Fruit fly (Drosophila melanogaster) whole organism, prepupa: Measurements from ENCODE around the gene Ekar.
A peak's percentile ranks its signal among the peaks of the same experiment; 100 is the strongest.

Source experiments
- Blimp-1 ChIP-seq: fragments of 200-800 bp; sonication (Bioruptor generic); optimal IDR thresholded peaks from 3 replicates; lab custom pipeline; 2017; ENCODE audit warnings: missing biosample characterization, missing genetic modification characterization, mild to moderate bottlenecking, moderate library complexity, missing genetic modification reagents
- CG11294 ChIP-seq: fragments of 200-800 bp; sonication (Bioruptor generic); IDR thresholded peaks from 2 replicates; pipeline ENCODE4 v1.3.6; 2022; ENCODE audit warnings: missing biosample characterization, missing genetic modification characterization
- CG11762 ChIP-seq: fragments of 200-800 bp; sonication (Bioruptor generic); optimal IDR thresholded peaks from 3 replicates; lab custom pipeline; 2016; ENCODE audit warnings: missing biosample characterization, missing genetic modification characterization; ENCODE audit not compliant: insufficient read depth
- CG11902 ChIP-seq: fragments of 200-800 bp; sonication (Bioruptor generic); optimal IDR thresholded peaks from 3 replicates; lab custom pipeline; 2016; ENCODE audit warnings: missing biosample characterization, missing genetic modification characterization
- CG15336 ChIP-seq: fragments of 200-800 bp; sonication (Bioruptor generic); IDR thresholded peaks from 2 replicates; pipeline ENCODE4 v1.3.6; 2022; ENCODE audit warnings: missing biosample characterization, missing genetic modification characterization
- CG1621 ChIP-seq: fragments of 200-800 bp; sonication (Bioruptor generic); optimal IDR thresholded peaks from 3 replicates; lab custom pipeline; 2018; ENCODE audit warnings: missing biosample characterization, mild to moderate bottlenecking, missing genetic modification characterization
- CG16779 ChIP-seq: fragments of 200-800 bp; sonication (Bioruptor generic); optimal IDR thresholded peaks from 3 replicates; lab custom pipeline; 2017; ENCODE audit warnings: missing biosample characterization, mild to moderate bottlenecking, missing genetic modification characterization
- CG31627 ChIP-seq: fragments of 200-800 bp; sonication (Bioruptor generic); optimal IDR thresholded peaks from 3 replicates; lab custom pipeline; 2016; ENCODE audit warnings: missing biosample characterization, missing genetic modification characterization
- CG32006 ChIP-seq: fragments of 200-800 bp; sonication (Bioruptor generic); optimal IDR thresholded peaks from 3 replicates; lab custom pipeline; 2017; ENCODE audit warnings: missing biosample characterization, mild to moderate bottlenecking, missing genetic modification characterization
- CG3919 ChIP-seq: fragments of 200-800 bp; sonication (Bioruptor generic); optimal IDR thresholded peaks from 3 replicates; lab custom pipeline; 2016; ENCODE audit warnings: missing biosample characterization, missing genetic modification characterization
- CG6276 ChIP-seq: fragments of 200-800 bp; sonication (Bioruptor generic); optimal IDR thresholded peaks from 2 replicates; lab custom pipeline; 2017; ENCODE audit warnings: missing biosample characterization, mild to moderate bottlenecking, missing genetic modification characterization
- CG6792 ChIP-seq: fragments of 200-800 bp; sonication (Bioruptor generic); optimal IDR thresholded peaks from 3 replicates; lab custom pipeline; 2016; ENCODE audit warnings: missing biosample characterization, missing genetic modification characterization
- CG6808 ChIP-seq: fragments of 200-800 bp; sonication (Bioruptor generic); optimal IDR thresholded peaks from 3 replicates; lab custom pipeline; 2017; ENCODE audit warnings: missing biosample characterization, missing genetic modification characterization, mild to moderate bottlenecking, moderate library complexity, missing genetic modification reagents
- CG6854 ChIP-seq: fragments of 200-800 bp; sonication (Bioruptor generic); optimal IDR thresholded peaks from 2 replicates; lab custom pipeline; 2017; ENCODE audit warnings: missing biosample characterization, mild to moderate bottlenecking, missing genetic modification characterization
- CG7368 ChIP-seq: fragments of 200-800 bp; sonication (Bioruptor generic); optimal IDR thresholded peaks from 3 replicates; lab custom pipeline; 2016; ENCODE audit warnings: missing biosample characterization, missing genetic modification characterization
- CG8119 ChIP-seq: fragments of 200-800 bp; sonication (Bioruptor generic); IDR thresholded peaks from 3 replicates; pipeline ENCODE4 v1.3.6; 2022; ENCODE audit warnings: missing biosample characterization, missing genetic modification characterization
- CG8632 ChIP-seq: fragments of 200-800 bp; sonication (Bioruptor generic); optimal IDR thresholded peaks from 3 replicates; lab custom pipeline; 2016; ENCODE audit warnings: missing biosample characterization, missing genetic modification characterization
- Eip75B ChIP-seq: fragments of 200-800 bp; sonication (Bioruptor generic); optimal IDR thresholded peaks from 3 replicates; lab custom pipeline; 2016; ENCODE audit warnings: missing biosample characterization, missing genetic modification characterization
- Eip78C ChIP-seq: fragments of 200-800 bp; sonication (Bioruptor generic); peaks from one replicate; lab custom pipeline; 2016; ENCODE audit warnings: missing biosample characterization, missing genetic modification characterization
- Eip93F ChIP-seq: fragments of 200-800 bp; sonication (Bioruptor generic); optimal IDR thresholded peaks from 2 replicates; lab custom pipeline; 2016; ENCODE audit warnings: missing biosample characterization, mild to moderate bottlenecking, missing genetic modification characterization
- Ets21C ChIP-seq: fragments of 200-800 bp; sonication (Bioruptor generic); optimal IDR thresholded peaks from 3 replicates; lab custom pipeline; 2016; ENCODE audit warnings: missing biosample characterization, missing genetic modification characterization
- Ets96B ChIP-seq: fragments of 200-800 bp; optimal IDR thresholded peaks from 2 replicates; lab custom pipeline; 2019; ENCODE audit warnings: missing biosample characterization, mild to moderate bottlenecking, missing genetic modification characterization, moderate library complexity
- Gug ChIP-seq: fragments of 200-800 bp; sonication (Bioruptor generic); IDR thresholded peaks from 2 replicates; pipeline ENCODE4 v1.3.6; 2022; ENCODE audit warnings: missing biosample characterization, missing genetic modification characterization
- Hr38 ChIP-seq: sonication (Bioruptor generic); optimal IDR thresholded peaks from 2 replicates; lab custom pipeline; 2016; ENCODE audit warnings: missing biosample characterization, missing genetic modification characterization
- Hr4 ChIP-seq: fragments of 200-800 bp; sonication (Bioruptor generic); optimal IDR thresholded peaks from 3 replicates; lab custom pipeline; 2016; ENCODE audit warnings: missing biosample characterization, missing genetic modification characterization
- Lpt ChIP-seq: fragments of 200-800 bp; sonication (Bioruptor generic); optimal IDR thresholded peaks from 3 replicates; lab custom pipeline; 2016; ENCODE audit warnings: missing biosample characterization, missing genetic modification characterization
- OdsH ChIP-seq: fragments of 200-800 bp; sonication (Bioruptor generic); optimal IDR thresholded peaks from 3 replicates; lab custom pipeline; 2016; ENCODE audit warnings: missing biosample characterization, missing genetic modification characterization
- Sox102F ChIP-seq: fragments of 200-800 bp; sonication (Bioruptor generic); optimal IDR thresholded peaks from 2 replicates; lab custom pipeline; 2016; ENCODE audit warnings: missing biosample characterization, mild to moderate bottlenecking, missing genetic modification characterization
- Sox14 ChIP-seq: fragments of 200-800 bp; sonication (Bioruptor generic); optimal IDR thresholded peaks from 3 replicates; lab custom pipeline; 2016; ENCODE audit warnings: missing biosample characterization, missing genetic modification characterization
- Sox15 ChIP-seq: fragments of 200-800 bp; sonication (Bioruptor generic); optimal IDR thresholded peaks from 3 replicates; lab custom pipeline; 2016; ENCODE audit warnings: missing biosample characterization, missing genetic modification characterization
- achi ChIP-seq: fragments of 200-800 bp; sonication (Bioruptor generic); optimal IDR thresholded peaks from 3 replicates; lab custom pipeline; 2016; ENCODE audit warnings: missing biosample characterization, missing genetic modification characterization
- cyc ChIP-seq: fragments of 200-800 bp; sonication (Bioruptor generic); optimal IDR thresholded peaks from 3 replicates; lab custom pipeline; 2016; ENCODE audit warnings: missing biosample characterization, missing genetic modification characterization
- dac ChIP-seq: fragments of 200-800 bp; sonication (Bioruptor generic); optimal IDR thresholded peaks from 2 replicates; lab custom pipeline; 2017; ENCODE audit warnings: missing biosample characterization, mild to moderate bottlenecking, missing genetic modification characterization
- dsx ChIP-seq: fragments of 200-800 bp; optimal IDR thresholded peaks from 3 replicates; lab custom pipeline; 2019; ENCODE audit warnings: missing biosample characterization, mild to moderate bottlenecking, missing genetic modification characterization, moderate library complexity; ENCODE audit not compliant: poor library complexity, severe bottlenecking
- fd59A ChIP-seq: fragments of 200-800 bp; sonication (Bioruptor generic); optimal IDR thresholded peaks from 2 replicates; lab custom pipeline; 2017; ENCODE audit warnings: missing biosample characterization, mild to moderate bottlenecking, missing genetic modification characterization, missing genetic modification reagents
- fd85E ChIP-seq: fragments of 200-800 bp; sonication (Bioruptor generic); optimal IDR thresholded peaks from 3 replicates; lab custom pipeline; 2016; ENCODE audit warnings: missing biosample characterization, missing genetic modification characterization
- fkh ChIP-seq: fragments of 200-800 bp; sonication (Bioruptor generic); optimal IDR thresholded peaks from 3 replicates; lab custom pipeline; 2017; ENCODE audit warnings: missing biosample characterization, mild to moderate bottlenecking, missing genetic modification characterization, moderate library complexity
- net ChIP-seq: fragments of 200-800 bp; sonication (Bioruptor generic); optimal IDR thresholded peaks from 3 replicates; lab custom pipeline; 2016; ENCODE audit warnings: missing biosample characterization, missing genetic modification characterization
- salr ChIP-seq, 2 experiments: fragments of 200-800 bp; sonication (Bioruptor generic); optimal IDR thresholded peaks; 3 replicates each; lab custom pipeline; 2016 to 2018; ENCODE audit warnings: missing biosample characterization in 2 of 2, missing genetic modification characterization in 2 of 2, mild to moderate bottlenecking in 1 of 2
- spab ChIP-seq: fragments of 200-800 bp; sonication (Bioruptor generic); optimal IDR thresholded peaks from 2 replicates; lab custom pipeline; 2017; ENCODE audit warnings: missing biosample characterization, mild to moderate bottlenecking, missing genetic modification characterization, missing genetic modification reagents
- ss ChIP-seq, 2 experiments: fragments of 200-800 bp; sonication (Bioruptor generic); optimal IDR thresholded peaks; 2 replicates in 1 of 2; 3 replicates in 1 of 2; lab custom pipeline; 2017 to 2018; ENCODE audit warnings: mild to moderate bottlenecking in 2 of 2, missing biosample characterization in 2 of 2, missing genetic modification characterization in 2 of 2, moderate library complexity in 1 of 2
- svp ChIP-seq: fragments of 200-800 bp; sonication (Bioruptor generic); peaks from one replicate; lab custom pipeline; 2016; ENCODE audit warnings: missing biosample characterization, missing genetic modification characterization
- topi ChIP-seq: fragments of 200-800 bp; sonication (Bioruptor generic); optimal IDR thresholded peaks from 3 replicates; lab custom pipeline; 2016; ENCODE audit warnings: missing biosample characterization, missing genetic modification characterization
- vri ChIP-seq: fragments of 200-800 bp; sonication (Bioruptor generic); optimal IDR thresholded peaks from 3 replicates; lab custom pipeline; 2016; ENCODE audit warnings: missing biosample characterization, mild to moderate bottlenecking, missing genetic modification characterization

Gene Ekar

dm6 chr4:663055-663670 lies 16.8 kb upstream of the Ekar start, which contains the start of the genes CG46466 and Slip1 (continued):
- TF ChIP-seq OdsH (peak; percentile 56), CG11762 (GFP tag; lab: Kevin White, UChicago) (no peak), CG31627 (GFP tag; lab: Kevin White, UChicago) (peak; percentile 49), svp (GFP tag; lab: Kevin White, UChicago) (no peak), spab (no peak), vri (GFP tag; lab: Kevin White, UChicago) (no peak)

dm6 chr4:662101-662500 lies 15.7 kb upstream of the Ekar start:
- TF ChIP-seq CG6792 (GFP tag; lab: Kevin White, UChicago) (no peak), fkh (GFP tag; lab: Kevin White, UChicago) (peak; percentile 6)

- no peak for TF ChIP-seq net (GFP tag; lab: Kevin White, UChicago)
- TF ChIP-seq Lpt = peak; percentile 66
- no peak for TF ChIP-seq achi (GFP tag; lab: Kevin White, UChicago)
- peak; percentile 84 for TF ChIP-seq CG8632 (GFP tag; lab: Kevin White, UChicago)
- TF ChIP-seq CG15336 (GFP tag; lab: Robert Waterston, UW) = no peak; the same call in 1 of the 2 replicates
- peak; percentile 59 for TF ChIP-seq CG6854 (GFP tag; lab: Kevin White, UChicago)
- peak; percentile 29 for TF ChIP-seq CG1621 (tag; lab: Kevin White, UChicago)
- TF ChIP-seq CG11294 = no peak
- peak; percentile 70 for TF ChIP-seq Eip93F (GFP tag; lab: Kevin White, UChicago)
- TF ChIP-seq CG31627 (GFP tag; lab: Kevin White, UChicago) = peak; percentile 87
- TF ChIP-seq Gug = no peak
- TF ChIP-seq topi = peak; percentile 87
- TF ChIP-seq fd59A (GFP tag; lab: Kevin White, UChicago) = no peak
- peak; percentile 33 for TF ChIP-seq fd85E (GFP tag; lab: Kevin White, UChicago)
- TF ChIP-seq CG32006 = no peak
- no peak for TF ChIP-seq spab
- peak; percentile 84 for TF ChIP-seq Hr4 (GFP tag; lab: Kevin White, UChicago)
- peak; percentile 96 for TF ChIP-seq Eip78C (GFP tag; lab: Kevin White, UChicago)
- TF ChIP-seq CG11902 = peak; percentile 70
- TF ChIP-seq Ets21C (GFP tag; lab: Kevin White, UChicago) = peak; percentile 70
- peak; percentile 5 for TF ChIP-seq Blimp-1 (GFP tag; lab: Kevin White, UChicago)
- TF ChIP-seq Sox102F (GFP tag; lab: Kevin White, UChicago) = peak; percentile 82
- no peak for TF ChIP-seq CG16779
- peak; percentile 84 for TF ChIP-seq Eip75B (GFP tag; lab: Kevin White, UChicago)
- TF ChIP-seq CG8119 (GFP tag; lab: Robert Waterston, UW) = no peak
- TF ChIP-seq fkh (GFP tag; lab: Kevin White, UChicago) = peak; percentile 93
- peak; percentile 67 for TF ChIP-seq Sox15 (GFP tag; lab: Kevin White, UChicago)
- peak; percentile 78 for TF ChIP-seq CG7368 (GFP tag; lab: Kevin White, UChicago)
- TF ChIP-seq CG3919 (GFP tag; lab: Kevin White, UChicago) = no peak
- peak in 1 of 2 experiments; percentile 61 for TF ChIP-seq salr (GFP tag; optimal IDR thresholded peaks at IDR 0.05; lab: Kevin White, UChicago)
- TF ChIP-seq ss (GFP tag; optimal IDR thresholded peaks at IDR 0.05; lab: Kevin White, UChicago) = peak; percentile 59 to 79
- TF ChIP-seq Sox14 (GFP tag; lab: Kevin White, UChicago) = peak; percentile 90
- peak; percentile 6 for TF ChIP-seq dac (GFP tag; lab: Kevin White, UChicago)
- TF ChIP-seq Ets96B = peak; percentile 74
- TF ChIP-seq CG6276 (GFP tag; lab: Kevin White, UChicago) = no peak
- peak; percentile 56 for TF ChIP-seq dsx (GFP tag; lab: Kevin White, UChicago)
- TF ChIP-seq CG6808 (GFP tag; lab: Kevin White, UChicago) = peak; percentile 78
- TF ChIP-seq cyc (GFP tag; lab: Kevin White, UChicago) = peak; percentile 77
- TF ChIP-seq Hr38 = no peak
Measured at dm6 chr4:659884-660846, 13.8 kb upstream of the Ekar start, which contains the start of gene gw. gw (minus strand) TSS chr4:660608.
